Worm (Caenorhabditis elegans): ENCODE measurements around the gene mgl-1.

The mgl-1 gene

ce11 chrX:10000635-10001034 is 24.5 kb upstream of the mgl-1 start, which contains the start of gene F19C6.2:
Gene F19C6.2 (plus strand): TSS chrX:10000935.
- TF ChIP-seq sptf-1 (tag; optimal IDR thresholded peaks at IDR 0.05) (no peak), mls-2 (tag; optimal IDR thresholded peaks at IDR 0.05) (no peak), unc-120 (tag; optimal IDR thresholded peaks at IDR 0.05; ENCODE audit: poor library complexity, severe bottlenecking) (no peak), drap-1 (GFP tag; optimal IDR thresholded peaks at IDR 0.05) (no peak), snpc-4 (tag; optimal IDR thresholded peaks at IDR 0.05) (no peak), nhr-28 (tag; optimal IDR thresholded peaks at IDR 0.05) (no peak), mep-1 (tag; optimal IDR thresholded peaks at IDR 0.05) (no peak), M03D4.4 (tag; optimal IDR thresholded peaks at IDR 0.05) (no peak), nhr-237 (tag; optimal IDR thresholded peaks at IDR 0.05) (no peak), ham-2 (GFP tag; optimal IDR thresholded peaks at IDR 0.05) (no peak), nhr-2 (tag; optimal IDR thresholded peaks at IDR 0.05) (no peak), zip-8 (tag; optimal IDR thresholded peaks at IDR 0.05) (no peak), nhr-76 (tag; optimal IDR thresholded peaks at IDR 0.05) (no peak), ztf-11 (tag; optimal IDR thresholded peaks at IDR 0.05) (no peak)

ce11 chrX:9999599-10000201 is 23.6 kb upstream of the mgl-1 start:
- TF ChIP-seq ceh-39 (tag; optimal IDR thresholded peaks at IDR 0.05): peak; percentile 50
- TF ChIP-seq flh-1 (GFP tag; optimal IDR thresholded peaks at IDR 0.05): no peak
- TF ChIP-seq mep-1 (tag; optimal IDR thresholded peaks at IDR 0.05): peak; percentile 25
- peak; percentile 36 for TF ChIP-seq ces-1 (GFP tag; optimal IDR thresholded peaks at IDR 0.05)
- TF ChIP-seq mls-2 (tag; optimal IDR thresholded peaks at IDR 0.05): peak; percentile 90
- no peak for TF ChIP-seq snpc-4 (tag; optimal IDR thresholded peaks at IDR 0.05)
- peak; percentile 53 for TF ChIP-seq lin-13 (tag; optimal IDR thresholded peaks at IDR 0.05)
- TF ChIP-seq elt-1 (tag; optimal IDR thresholded peaks at IDR 0.05; ENCODE audit: borderline replicate concordance, insufficient read depth): no peak
- TF ChIP-seq hlh-1 (tag; optimal IDR thresholded peaks at IDR 0.05): no peak
- TF ChIP-seq nhr-2 (tag; optimal IDR thresholded peaks at IDR 0.05): peak; percentile 59
- peak; percentile 76 for TF ChIP-seq drap-1 (GFP tag; optimal IDR thresholded peaks at IDR 0.05)
- no peak for TF ChIP-seq bed-3 (GFP tag; optimal IDR thresholded peaks at IDR 0.05)
- no peak for TF ChIP-seq nhr-12 (tag; optimal IDR thresholded peaks at IDR 0.05)
- no peak for TF ChIP-seq nhr-28 (tag; optimal IDR thresholded peaks at IDR 0.05)
- no peak for TF ChIP-seq ceh-43 (GFP tag; optimal IDR thresholded peaks at IDR 0.05)
- peak; percentile 28 for TF ChIP-seq ztf-11 (tag; optimal IDR thresholded peaks at IDR 0.05)
- TF ChIP-seq mab-5 (tag; optimal IDR thresholded peaks at IDR 0.05): no peak
- TF ChIP-seq unc-62 (GFP tag; optimal IDR thresholded peaks at IDR 0.05): peak; percentile 73
- no peak for TF ChIP-seq blmp-1 (tag; optimal IDR thresholded peaks at IDR 0.05)
- TF ChIP-seq tbx-8 (GFP tag; optimal IDR thresholded peaks at IDR 0.05): no peak
- peak; percentile 77 for TF ChIP-seq unc-120 (tag; optimal IDR thresholded peaks at IDR 0.05; ENCODE audit: poor library complexity, severe bottlenecking)
- TF ChIP-seq pha-4 (tag; optimal IDR thresholded peaks at IDR 0.05): peak; percentile 25
- TF ChIP-seq sem-2 (GFP tag; optimal IDR thresholded peaks at IDR 0.05): no peak
- TF ChIP-seq zip-8 (tag; optimal IDR thresholded peaks at IDR 0.05): no peak
- TF ChIP-seq lin-32 (GFP tag; optimal IDR thresholded peaks at IDR 0.05): no peak
- no peak for TF ChIP-seq elt-3 (tag; optimal IDR thresholded peaks at IDR 0.05)
- TF ChIP-seq cnd-1 (tag; optimal IDR thresholded peaks at IDR 0.05): peak; percentile 29
- peak; percentile 56 for TF ChIP-seq ceh-83 (GFP tag; optimal IDR thresholded peaks at IDR 0.05)
- TF ChIP-seq M03D4.4 (tag; optimal IDR thresholded peaks at IDR 0.05): peak; percentile 75
- TF ChIP-seq nhr-237 (tag; optimal IDR thresholded peaks at IDR 0.05): peak; percentile 47
- peak; percentile 91 for TF ChIP-seq sptf-1 (tag; optimal IDR thresholded peaks at IDR 0.05)
- TF ChIP-seq unc-39 (tag; optimal IDR thresholded peaks at IDR 0.05): no peak
- TF ChIP-seq lsy-2 (tag; optimal IDR thresholded peaks at IDR 0.05): no peak
- TF ChIP-seq nhr-76 (tag; optimal IDR thresholded peaks at IDR 0.05): no peak
- peak; percentile 79 for TF ChIP-seq ham-2 (GFP tag; optimal IDR thresholded peaks at IDR 0.05)

ce11 chrX:9999192-9999591 is 23.1 kb upstream of the mgl-1 start, which contains the start of gene grk-1:
Gene grk-1 (minus strand): TSS chrX:9999208.
- TF ChIP-seq lsy-2 (tag; optimal IDR thresholded peaks at IDR 0.05): no peak
- TF ChIP-seq ces-1 (GFP tag; optimal IDR thresholded peaks at IDR 0.05): peak; percentile 31
